Worm (Caenorhabditis elegans): ENCODE results near the gene Y66D12A.24.

Gene Y66D12A.24

DNA sequence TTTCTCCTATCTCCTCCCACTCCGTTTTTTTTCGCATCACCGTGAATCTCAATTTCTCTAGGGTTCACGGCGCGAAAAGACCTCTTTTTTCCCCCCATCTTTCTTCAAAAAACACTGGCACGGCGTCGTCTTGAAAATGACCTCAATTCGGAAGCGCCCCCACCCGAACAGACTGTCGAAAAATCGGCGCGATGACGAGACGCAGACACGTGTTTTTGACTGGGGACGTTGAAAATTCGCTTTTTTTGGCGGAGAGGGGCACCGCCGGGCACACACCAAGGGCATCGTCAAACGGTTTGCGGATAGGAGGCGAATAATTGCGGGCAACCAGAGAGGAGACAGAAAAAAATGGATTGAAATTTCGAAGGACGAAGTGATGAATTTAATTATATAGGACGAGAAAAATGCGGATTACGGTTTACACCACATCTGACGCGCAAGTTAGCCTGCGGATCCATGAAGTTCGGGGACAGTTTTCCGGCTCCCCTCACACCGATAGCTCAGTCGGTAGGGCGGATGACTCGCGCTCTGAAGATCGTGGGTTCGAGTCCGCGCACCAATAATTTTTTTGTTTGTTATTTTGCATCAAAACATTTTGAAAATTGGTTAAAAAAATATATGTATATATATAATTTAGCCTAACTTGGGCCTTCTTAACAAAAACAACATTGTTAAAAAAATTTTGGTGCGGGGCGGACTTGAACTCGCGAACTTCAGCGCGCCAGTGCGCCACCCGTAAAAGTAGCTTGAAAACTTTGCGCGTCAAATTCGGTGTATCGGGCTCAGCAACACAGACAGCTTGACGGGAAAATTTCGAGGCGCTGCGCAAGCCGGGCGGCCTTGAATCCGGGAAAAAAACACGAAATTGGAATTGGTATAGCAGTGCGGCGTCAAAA, 17.9 kb upstream of the Y66D12A.24 start:
- no peak for TF ChIP-seq ref-1 (GFP tag; conservative IDR thresholded peaks at IDR 0.05)
- TF ChIP-seq tab-1 (GFP tag; IDR thresholded peaks at IDR 0.05) = no peak
- no peak for TF ChIP-seq ztf-23 (GFP tag; IDR thresholded peaks at IDR 0.05)
- TF ChIP-seq ztf-29 (GFP tag; IDR thresholded peaks at IDR 0.05) = no peak
- no peak for TF ChIP-seq klf-2 (GFP tag; conservative IDR thresholded peaks at IDR 0.05)
- TF ChIP-seq flt-1 (GFP tag; IDR thresholded peaks at IDR 0.05) = no peak
- TF ChIP-seq T22C8.4 (GFP tag; IDR thresholded peaks at IDR 0.05) = no peak
- TF ChIP-seq med-1 (GFP tag; optimal IDR thresholded peaks at IDR 0.05; ENCODE audit: insufficient read depth) = no peak
- no peak for TF ChIP-seq cog-1 (tag; optimal IDR thresholded peaks at IDR 0.05)

DNA sequence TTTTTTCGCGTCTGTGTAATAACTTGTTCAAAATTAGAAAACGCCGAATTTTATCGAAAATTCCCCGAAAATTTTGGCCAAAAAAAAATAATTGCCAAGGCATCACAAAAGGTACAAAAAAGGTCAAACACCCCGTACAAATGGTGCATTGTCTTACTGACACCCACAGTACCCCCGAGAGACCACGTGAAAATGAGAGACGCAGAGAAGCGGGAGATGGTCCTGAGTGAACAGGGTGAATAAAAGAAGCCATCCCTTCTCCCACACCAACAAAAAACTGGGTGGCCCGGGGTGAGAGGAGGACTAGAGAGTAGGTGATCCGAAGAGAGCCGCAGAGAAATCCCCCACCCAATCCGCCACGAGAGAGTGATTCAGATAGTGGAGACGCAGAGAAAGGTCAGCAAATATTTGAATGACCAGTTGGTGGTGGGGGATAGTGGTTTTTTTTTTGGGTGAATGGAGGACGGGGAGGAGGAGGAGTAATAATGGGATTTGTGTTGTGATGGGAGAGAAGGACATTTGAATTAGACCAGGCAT, 15.3 kb upstream of the Y66D12A.24 start:
- TF ChIP-seq T22C8.4 (GFP tag; IDR thresholded peaks at IDR 0.05) (no peak), klf-2 (GFP tag; conservative IDR thresholded peaks at IDR 0.05) (no peak), med-1 (GFP tag; optimal IDR thresholded peaks at IDR 0.05; ENCODE audit: insufficient read depth) (no peak), flt-1 (GFP tag; IDR thresholded peaks at IDR 0.05) (no peak), ztf-29 (GFP tag; IDR thresholded peaks at IDR 0.05) (no peak), ref-1 (GFP tag; conservative IDR thresholded peaks at IDR 0.05) (no peak), tab-1 (GFP tag; IDR thresholded peaks at IDR 0.05) (no peak), cog-1 (tag; optimal IDR thresholded peaks at IDR 0.05) (no peak), ztf-23 (GFP tag; IDR thresholded peaks at IDR 0.05) (no peak)

DNA sequence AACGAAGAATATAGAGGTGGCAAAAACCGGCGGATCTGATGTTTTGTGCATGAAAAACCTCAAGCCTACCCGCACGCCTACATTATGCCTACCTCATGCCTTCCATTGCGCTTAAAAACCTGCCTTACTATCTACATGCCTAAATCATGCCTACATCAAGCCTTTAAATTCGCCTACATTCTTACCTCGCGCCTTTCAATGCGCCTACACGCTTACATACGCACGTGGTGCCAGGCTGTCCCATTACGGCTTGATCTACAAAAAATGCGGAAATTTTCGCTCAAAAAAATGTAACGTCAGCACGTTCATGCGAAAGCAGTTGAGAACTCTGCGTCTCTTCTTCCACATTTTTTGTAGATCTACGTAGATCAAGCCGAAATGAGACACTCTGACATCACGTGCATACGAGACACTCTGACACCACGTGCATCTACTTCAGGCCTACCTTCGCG, 12.5 kb upstream of the Y66D12A.24 start, which contains the start of gene fbxa-220:
Gene fbxa-220 (minus strand): TSS at position 51 of the 452 bp plus-strand sequence.
- no peak for TF ChIP-seq T22C8.4 (GFP tag; IDR thresholded peaks at IDR 0.05)
- no peak for TF ChIP-seq cog-1 (tag; optimal IDR thresholded peaks at IDR 0.05)

DNA sequence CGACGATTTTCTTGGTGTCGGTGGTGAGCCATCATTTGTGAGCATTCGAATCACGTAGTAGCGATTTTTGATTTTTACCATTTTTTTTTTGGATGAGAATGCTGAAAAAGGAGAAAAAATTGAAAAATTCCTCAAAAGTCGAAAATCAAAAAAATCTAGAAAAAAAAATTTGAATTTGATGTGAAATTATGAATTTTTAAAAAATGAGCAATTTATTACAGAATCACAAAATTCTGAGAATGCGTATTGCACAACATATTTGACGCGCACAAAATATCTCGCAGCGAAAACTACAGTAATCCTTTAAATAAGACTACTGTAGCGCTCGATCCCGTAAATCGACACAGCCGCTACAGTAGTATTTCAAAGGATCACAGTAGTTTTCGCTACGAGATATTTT, 9.4 kb upstream of the Y66D12A.24 start, which contains the start of gene popl-5:
Gene popl-5 (minus strand): TSS at position 101 of the 400 bp plus-strand sequence.
- TF ChIP-seq med-1 (GFP tag; optimal IDR thresholded peaks at IDR 0.05; ENCODE audit: insufficient read depth) = no peak

DNA sequence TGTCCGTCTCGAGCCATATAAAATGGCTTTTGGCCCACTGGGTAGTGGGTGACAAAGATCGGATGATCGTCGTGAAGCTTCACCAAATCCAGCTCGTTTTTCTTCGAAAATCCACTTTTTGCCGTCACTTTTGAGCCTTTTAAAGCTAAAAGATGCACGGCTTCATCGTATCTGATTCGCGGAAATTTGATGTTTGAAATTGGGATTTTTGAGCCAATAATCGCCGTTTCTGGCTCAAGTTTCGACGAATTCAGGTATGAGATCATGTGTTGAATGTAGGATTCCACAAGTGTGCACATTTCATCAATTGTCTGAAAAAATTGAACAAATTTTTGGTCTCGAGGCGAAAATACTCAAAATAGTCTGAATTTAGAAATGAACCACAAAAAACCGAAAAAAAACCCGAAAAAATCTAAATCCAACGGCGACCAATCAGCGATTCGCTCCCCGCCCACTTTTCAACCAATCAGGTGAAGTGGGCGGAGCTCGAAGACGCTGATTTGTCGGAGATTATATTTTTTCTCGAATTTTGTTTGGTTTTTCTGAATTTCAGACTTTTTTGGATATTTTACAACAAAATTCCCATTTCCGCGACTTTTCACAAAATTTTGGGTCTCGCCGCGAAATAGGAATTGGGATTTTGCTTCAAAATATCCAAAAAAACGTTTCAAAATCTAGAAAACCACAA, 7.9 kb upstream of the Y66D12A.24 start:
- TF ChIP-seq ref-1 (GFP tag; conservative IDR thresholded peaks at IDR 0.05) (no peak), tab-1 (GFP tag; IDR thresholded peaks at IDR 0.05) (no peak), T22C8.4 (GFP tag; IDR thresholded peaks at IDR 0.05) (no peak), cog-1 (tag; optimal IDR thresholded peaks at IDR 0.05) (no peak), klf-2 (GFP tag; conservative IDR thresholded peaks at IDR 0.05) (no peak), med-1 (GFP tag; optimal IDR thresholded peaks at IDR 0.05; ENCODE audit: insufficient read depth) (no peak), ztf-23 (GFP tag; IDR thresholded peaks at IDR 0.05) (no peak)

DNA sequence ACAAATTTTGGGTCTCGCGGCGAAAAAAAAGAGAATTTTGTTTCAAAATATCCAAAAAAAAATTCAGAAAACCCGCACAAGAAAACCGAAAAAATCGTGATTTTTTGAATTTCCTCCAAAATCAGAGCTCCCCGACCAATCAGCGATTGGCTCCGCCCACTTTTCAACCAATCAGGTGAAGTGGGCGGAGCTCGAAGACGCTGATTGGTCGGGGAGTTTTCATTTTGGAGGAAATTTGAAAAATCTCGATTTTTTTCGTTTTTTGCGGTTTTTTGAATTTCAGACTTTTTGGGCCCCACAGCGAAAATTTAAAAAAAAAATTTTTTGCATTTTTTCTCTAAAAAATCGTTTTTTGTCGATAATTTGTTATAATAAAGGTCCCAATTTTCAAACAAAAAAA, 7.1 kb upstream of the Y66D12A.24 start:
- no peak for TF ChIP-seq klf-2 (GFP tag; conservative IDR thresholded peaks at IDR 0.05)
- TF ChIP-seq med-1 (GFP tag; optimal IDR thresholded peaks at IDR 0.05; ENCODE audit: insufficient read depth) = no peak
- TF ChIP-seq ztf-29 (GFP tag; IDR thresholded peaks at IDR 0.05) = no peak

DNA sequence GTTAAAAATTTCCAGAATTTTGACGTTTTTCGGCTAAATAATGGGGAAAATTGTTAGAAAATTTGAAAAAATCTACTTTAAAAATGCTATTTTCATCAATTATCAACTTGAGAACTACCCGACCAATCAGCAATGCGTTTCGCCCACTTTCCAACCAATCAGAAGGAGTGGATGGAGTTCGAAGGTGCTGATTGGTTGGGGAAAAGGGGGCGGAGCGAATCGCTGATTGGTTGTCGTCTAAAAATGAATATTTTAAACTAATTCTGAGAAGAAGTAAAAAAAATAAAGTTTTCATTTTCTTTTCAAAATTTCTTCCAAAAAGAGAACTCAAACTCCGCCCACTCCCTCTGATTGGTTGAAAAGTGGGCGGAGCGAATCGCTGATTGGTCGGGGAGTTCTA, 6.4 kb upstream of the Y66D12A.24 start:
- no peak for TF ChIP-seq med-1 (GFP tag; optimal IDR thresholded peaks at IDR 0.05; ENCODE audit: insufficient read depth)
- no peak for TF ChIP-seq T22C8.4 (GFP tag; IDR thresholded peaks at IDR 0.05)
- TF ChIP-seq ref-1 (GFP tag; conservative IDR thresholded peaks at IDR 0.05) = no peak
- TF ChIP-seq ztf-29 (GFP tag; IDR thresholded peaks at IDR 0.05) = no peak
- TF ChIP-seq klf-2 (GFP tag; conservative IDR thresholded peaks at IDR 0.05) = no peak
- TF ChIP-seq flt-1 (GFP tag; IDR thresholded peaks at IDR 0.05) = no peak
- no peak for TF ChIP-seq ztf-23 (GFP tag; IDR thresholded peaks at IDR 0.05)
- TF ChIP-seq tab-1 (GFP tag; IDR thresholded peaks at IDR 0.05) = no peak
- TF ChIP-seq cog-1 (tag; optimal IDR thresholded peaks at IDR 0.05) = no peak

DNA sequence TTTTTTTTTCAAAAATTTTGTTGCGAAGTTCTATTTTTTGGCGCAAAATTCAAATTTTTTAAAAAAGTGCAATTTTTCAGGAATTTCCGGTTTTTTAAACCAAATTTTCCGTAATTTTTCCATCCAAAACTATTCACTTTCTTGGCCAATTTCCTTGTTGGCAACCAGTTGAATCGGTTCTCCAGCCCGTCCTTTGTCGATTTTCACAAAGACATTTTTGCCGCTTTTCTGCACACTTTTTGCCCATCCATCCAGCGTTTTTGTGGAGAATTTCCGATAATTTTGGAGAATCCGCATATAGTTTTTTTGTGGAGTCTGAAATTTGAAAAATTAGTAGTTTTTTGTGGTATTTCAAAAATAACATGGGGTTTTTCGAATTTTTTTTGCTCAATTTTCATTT, 4.2 kb upstream of the Y66D12A.24 start:
- TF ChIP-seq ztf-29 (GFP tag; IDR thresholded peaks at IDR 0.05) (no peak), klf-2 (GFP tag; conservative IDR thresholded peaks at IDR 0.05) (no peak), flt-1 (GFP tag; IDR thresholded peaks at IDR 0.05) (no peak), tab-1 (GFP tag; IDR thresholded peaks at IDR 0.05) (no peak), med-1 (GFP tag; optimal IDR thresholded peaks at IDR 0.05; ENCODE audit: insufficient read depth) (no peak), T22C8.4 (GFP tag; IDR thresholded peaks at IDR 0.05) (no peak), cog-1 (tag; optimal IDR thresholded peaks at IDR 0.05) (no peak), ztf-23 (GFP tag; IDR thresholded peaks at IDR 0.05) (no peak), ref-1 (GFP tag; conservative IDR thresholded peaks at IDR 0.05) (no peak)

DNA sequence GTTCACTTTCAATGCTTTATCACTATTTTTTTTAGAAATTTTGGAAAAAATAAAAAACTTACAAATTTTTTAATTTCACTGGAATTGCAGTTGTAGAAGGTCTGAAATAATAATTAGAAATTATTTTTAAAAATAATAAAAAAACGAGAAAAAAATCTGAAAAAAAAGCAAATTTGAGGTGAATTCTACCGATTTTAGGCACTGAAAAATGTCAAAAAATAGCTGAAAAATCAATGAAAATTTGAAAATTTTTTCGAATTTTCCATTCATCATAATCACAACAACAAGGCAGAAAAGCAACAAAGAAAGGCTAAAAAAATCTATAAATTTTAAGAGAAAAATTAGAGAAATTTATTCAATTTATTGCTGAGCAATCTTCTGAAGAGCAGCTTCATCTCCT, 4.0 kb downstream of the Y66D12A.24 start, which contains the start of gene nars-2:
Gene nars-2 (minus strand): TSS at position 101 of the 400 bp plus-strand sequence.
- TF ChIP-seq cog-1 (tag; optimal IDR thresholded peaks at IDR 0.05) (no peak), T22C8.4 (GFP tag; IDR thresholded peaks at IDR 0.05) (no peak), ztf-23 (GFP tag; IDR thresholded peaks at IDR 0.05) (no peak), tab-1 (GFP tag; IDR thresholded peaks at IDR 0.05) (no peak), ref-1 (GFP tag; conservative IDR thresholded peaks at IDR 0.05) (no peak), flt-1 (GFP tag; IDR thresholded peaks at IDR 0.05) (no peak), med-1 (GFP tag; optimal IDR thresholded peaks at IDR 0.05; ENCODE audit: insufficient read depth) (no peak), ztf-29 (GFP tag; IDR thresholded peaks at IDR 0.05) (no peak), klf-2 (GFP tag; conservative IDR thresholded peaks at IDR 0.05) (no peak)
